Worm (Caenorhabditis elegans) whole organism, midembryonic: ENCODE data around the gene nhr-270.

Experiments
- T22C8.4 ChIP-seq: fragments of 200-800 bp; sonication (Bioruptor generic); IDR thresholded peaks from 2 replicates; pipeline ENCODE4 v1.3.6; 2022; ENCODE audit warnings: missing genetic modification characterization, missing compliant biosample characterization
- cog-1 ChIP-seq: sonication (generic microtip); optimal IDR thresholded peaks from 2 replicates; lab custom pipeline; 2016; ENCODE audit warnings: missing genetic modification characterization, missing compliant biosample characterization
- flt-1 ChIP-seq: fragments of 200-800 bp; sonication (Bioruptor generic); IDR thresholded peaks from 2 replicates; pipeline ENCODE4 v1.3.6; 2022; ENCODE audit warnings: missing genetic modification characterization, missing compliant biosample characterization
- klf-2 ChIP-seq: fragments of 200-800 bp; sonication (Bioruptor generic); conservative IDR thresholded peaks from 2 replicates; pipeline ENCODE4 v1.3.6; 2022; ENCODE audit warnings: missing genetic modification reagents, missing genetic modification characterization, missing compliant biosample characterization
- med-1 ChIP-seq: sonication (generic microtip); optimal IDR thresholded peaks from 2 replicates; lab custom pipeline; 2017; ENCODE audit warnings: missing genetic modification characterization, mild to moderate bottlenecking, missing compliant biosample characterization, antibody characterized with exemption, missing genetic modification reagents; ENCODE audit not compliant: insufficient read depth
- ref-1 ChIP-seq: fragments of 200-800 bp; sonication (Bioruptor generic); conservative IDR thresholded peaks from 2 replicates; pipeline ENCODE4 v1.3.6; 2022; ENCODE audit warnings: missing genetic modification reagents, missing genetic modification characterization, missing compliant biosample characterization
- ztf-23 ChIP-seq: fragments of 200-800 bp; sonication (Bioruptor generic); IDR thresholded peaks from 2 replicates; pipeline ENCODE4 v1.3.6; 2022; ENCODE audit warnings: missing genetic modification reagents, missing genetic modification characterization, missing compliant biosample characterization
- ztf-29 ChIP-seq: fragments of 200-800 bp; sonication (Bioruptor generic); IDR thresholded peaks from 2 replicates; pipeline ENCODE4 v1.3.6; 2022; ENCODE audit warnings: missing genetic modification reagents, missing genetic modification characterization, missing compliant biosample characterization

DNA sequence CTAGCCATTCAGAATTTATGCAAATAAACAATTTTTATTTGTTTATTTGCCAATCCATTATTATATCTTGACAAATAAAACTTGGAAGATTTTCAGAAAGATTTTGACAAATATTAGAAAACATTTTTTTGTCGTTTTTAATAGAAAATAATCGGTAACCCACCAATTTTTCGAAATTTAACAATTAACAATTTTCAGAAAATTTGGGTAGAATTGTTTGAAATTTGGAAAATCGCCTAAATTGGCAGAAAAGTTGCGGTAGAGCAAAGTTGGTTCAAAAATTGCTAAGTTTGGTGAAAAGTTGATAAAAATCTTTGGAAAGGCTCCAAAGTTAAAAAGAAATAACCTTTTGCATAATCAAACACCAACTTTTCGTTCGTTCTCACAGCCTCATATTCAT, 3.7 kb upstream of the nhr-270 start:
- TF ChIP-seq ref-1 (no peak), med-1 (GFP tag; lab: Kevin White, UChicago) (no peak), ztf-23 (GFP tag; lab: Robert Waterston, UW) (no peak), cog-1 (no peak), klf-2 (GFP tag; lab: Robert Waterston, UW) (no peak), ztf-29 (GFP tag; lab: Robert Waterston, UW) (no peak), T22C8.4 (GFP tag; lab: Robert Waterston, UW) (no peak), flt-1 (GFP tag; lab: Robert Waterston, UW) (no peak)
